Worm (Caenorhabditis elegans) whole organism, late embryonic: ENCODE measurements around the gene F20D6.1.

Experiments used
- T23F11.4 ChIP-seq: fragments of 200-800 bp; sonication (Bioruptor generic); optimal IDR thresholded peaks from 2 replicates; lab custom pipeline; 2018; ENCODE audit warnings: mild to moderate bottlenecking, missing genetic modification characterization, missing compliant biosample characterization
- ceh-18 ChIP-seq: sonication (generic microtip); optimal IDR thresholded peaks from 2 replicates; lab custom pipeline; 2016; ENCODE audit warnings: missing genetic modification characterization, missing compliant biosample characterization
- ceh-31 ChIP-seq: sonication (generic microtip); optimal IDR thresholded peaks from 2 replicates; lab custom pipeline; 2016; ENCODE audit warnings: missing genetic modification characterization, missing compliant biosample characterization
- fkh-10 ChIP-seq: fragments of 150-350 bp; optimal IDR thresholded peaks from 2 replicates; lab custom pipeline; 2014; ENCODE audit warnings: missing biosample characterization, missing genetic modification reagents, missing genetic modification characterization
- unc-3 ChIP-seq, 2 experiments: fragments of 200-800 bp in 1 of 2; sonication (Bioruptor generic) in 1 of 2; sonication (generic microtip) in 1 of 2; conservative IDR thresholded peaks in 1 of 2; optimal IDR thresholded peaks in 1 of 2; 2 replicates each; pipeline versions ENCODE4 v1.3.6 to Lab custom; 2016 to 2022; ENCODE audit warnings: missing compliant biosample characterization in 2 of 2, missing genetic modification characterization in 2 of 2, missing genetic modification reagents in 1 of 2

DNA sequence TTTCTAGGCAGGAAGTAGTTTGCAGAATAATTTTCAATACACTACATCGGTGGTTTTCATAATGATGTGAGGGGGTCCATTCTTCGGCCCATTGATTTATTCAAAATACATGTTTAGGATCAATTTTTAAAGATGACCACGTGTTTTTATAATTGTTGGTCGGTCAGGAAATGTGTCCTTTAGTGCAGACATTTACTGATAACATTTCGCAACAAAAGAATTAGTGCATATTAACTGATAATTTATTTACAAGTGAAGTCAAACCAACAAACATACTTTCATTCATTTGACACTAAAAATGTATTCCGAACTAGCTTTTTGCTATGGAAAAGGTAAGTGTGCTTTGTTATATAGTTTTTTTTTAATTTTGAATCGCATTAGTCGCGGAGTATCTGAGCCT, 28.8 kb upstream of the F20D6.1 start, which contains the start of gene F20D6.5:
- no peak for TF ChIP-seq ceh-18 (tag; lab: Kevin White, UChicago)
- no peak for TF ChIP-seq T23F11.4 (GFP tag; lab: Kevin White, UChicago)
- no peak for TF ChIP-seq ceh-31 (tag; lab: Kevin White, UChicago)
- no peak for TF ChIP-seq unc-3 (GFP tag; conservative IDR thresholded peaks at IDR 0.05; lab: Robert Waterston, UW)
- no peak for TF ChIP-seq unc-3 (tag; optimal IDR thresholded peaks at IDR 0.05; lab: Kevin White, UChicago)
- no peak for TF ChIP-seq fkh-10 (GFP tag; lab: Kevin White, UChicago)
